Worm (Caenorhabditis elegans) whole organism, L4 larva: ENCODE data around the gene Y37D8A.3.

Source experiments
- F44E2.7 ChIP-seq: fragments of 200-800 bp; sonication (Bioruptor generic); IDR thresholded peaks from 2 replicates; pipeline ENCODE4 v2.1.2; 2022; ENCODE audit warnings: missing genetic modification characterization, missing compliant biosample characterization
- R02D3.7 ChIP-seq: fragments of 150-350 bp; sonication (generic microtip); optimal IDR thresholded peaks from 3 replicates; lab custom pipeline; 2014; ENCODE audit warnings: missing biosample characterization, missing genetic modification characterization
- T20F7.1 ChIP-seq: fragments of 200-800 bp; sonication (Bioruptor generic); optimal IDR thresholded peaks from 2 replicates; lab custom pipeline; 2018; ENCODE audit warnings: mild to moderate bottlenecking, missing genetic modification characterization, missing compliant biosample characterization
- ZK337.2 ChIP-seq: fragments of 200-800 bp; sonication (Bioruptor generic); IDR thresholded peaks from 2 replicates; pipeline ENCODE4 v1.3.6; 2022; ENCODE audit warnings: missing genetic modification reagents, missing genetic modification characterization, missing compliant biosample characterization
- aha-1 ChIP-seq: fragments of 150-350 bp; peaks from one replicate; lab custom pipeline; 2014; ENCODE audit warnings: missing biosample characterization, missing genetic modification characterization
- ceh-44 ChIP-seq: fragments of 200-800 bp; sonication (Bioruptor generic); IDR thresholded peaks from 2 replicates; pipeline ENCODE4 v1.3.6; 2022; ENCODE audit warnings: missing genetic modification reagents, missing genetic modification characterization, missing compliant biosample characterization
- ces-1 ChIP-seq: fragments of 150-350 bp; sonication (generic microtip); optimal IDR thresholded peaks from 4 replicates; lab custom pipeline; 2014; ENCODE audit warnings: missing biosample characterization, missing genetic modification reagents, missing genetic modification characterization
- daf-8 ChIP-seq: fragments of 200-800 bp; sonication (Bioruptor generic); IDR thresholded peaks from 2 replicates; pipeline ENCODE4 v1.3.6; 2022; ENCODE audit warnings: missing genetic modification characterization, missing compliant biosample characterization
- fkh-10 ChIP-seq: fragments of 150-350 bp; optimal IDR thresholded peaks from 2 replicates; lab custom pipeline; 2014; ENCODE audit warnings: missing biosample characterization, missing genetic modification reagents, missing genetic modification characterization
- fos-1 ChIP-seq: fragments of 150-350 bp; optimal IDR thresholded peaks from 2 replicates; lab custom pipeline; 2014; ENCODE audit warnings: missing biosample characterization, missing genetic modification characterization
- gei-8 ChIP-seq: fragments of 200-800 bp; sonication (Bioruptor generic); optimal IDR thresholded peaks from 2 replicates; lab custom pipeline; 2018; ENCODE audit warnings: mild to moderate bottlenecking, missing genetic modification characterization, missing compliant biosample characterization
- hlh-11 ChIP-seq: fragments of 200-800 bp; sonication (Bioruptor generic); optimal IDR thresholded peaks from 2 replicates; lab custom pipeline; 2018; ENCODE audit warnings: mild to moderate bottlenecking, missing genetic modification characterization, missing compliant biosample characterization
- lin-38 ChIP-seq: fragments of 200-800 bp; sonication (Bioruptor generic); IDR thresholded peaks from 2 replicates; pipeline ENCODE4 v1.3.6; 2022; ENCODE audit warnings: missing genetic modification reagents, missing genetic modification characterization, missing compliant biosample characterization
- lir-3 ChIP-seq: sonication (generic microtip); optimal IDR thresholded peaks from 2 replicates; lab custom pipeline; 2016; ENCODE audit warnings: mild to moderate bottlenecking, missing genetic modification characterization, missing compliant biosample characterization
- mdl-1 ChIP-seq, 2 experiments: fragments of 150-350 bp in 1 of 2; sonication (generic microtip) in 1 of 2; optimal IDR thresholded peaks; 2 replicates each; lab custom pipeline; 2014 to 2017; ENCODE audit warnings: missing biosample characterization in 2 of 2, missing genetic modification characterization in 2 of 2
- mxl-3 ChIP-seq: fragments of 200-800 bp; sonication (Bioruptor generic); optimal IDR thresholded peaks from 2 replicates; lab custom pipeline; 2018; ENCODE audit warnings: mild to moderate bottlenecking, missing genetic modification characterization, missing compliant biosample characterization
- nhr-28 ChIP-seq: fragments of 150-350 bp; optimal IDR thresholded peaks from 2 replicates; lab custom pipeline; 2014; ENCODE audit warnings: missing biosample characterization, missing genetic modification characterization
- nhr-41 ChIP-seq: fragments of 200-800 bp; sonication (Bioruptor generic); IDR thresholded peaks from 2 replicates; pipeline ENCODE4 v1.3.6; 2022; ENCODE audit warnings: missing genetic modification reagents, missing genetic modification characterization, missing compliant biosample characterization
- nhr-48 ChIP-seq: sonication (generic microtip); optimal IDR thresholded peaks from 2 replicates; lab custom pipeline; 2016; ENCODE audit warnings: mild to moderate bottlenecking, missing genetic modification characterization, missing compliant biosample characterization
- rbr-2 ChIP-seq: sonication (generic microtip); optimal IDR thresholded peaks from 2 replicates; lab custom pipeline; 2016; ENCODE audit warnings: missing genotype, missing genetic modification characterization, missing compliant biosample characterization
- set-16 ChIP-seq: fragments of 200-800 bp; sonication (Bioruptor generic); IDR thresholded peaks from 2 replicates; pipeline ENCODE4 v1.3.6; 2022; ENCODE audit warnings: missing genetic modification reagents, missing genetic modification characterization, missing compliant biosample characterization
- skn-1 ChIP-seq: fragments of 150-350 bp; optimal IDR thresholded peaks from 2 replicates; lab custom pipeline; 2014; ENCODE audit warnings: missing biosample characterization, missing genetic modification characterization
- snpc-1.2 ChIP-seq: fragments of 200-800 bp; sonication (Bioruptor generic); IDR thresholded peaks from 2 replicates; pipeline ENCODE4 v1.3.6; 2022; ENCODE audit warnings: missing genetic modification reagents, missing genetic modification characterization, missing compliant biosample characterization
- spr-3 ChIP-seq: fragments of 200-800 bp; sonication (Bioruptor generic); optimal IDR thresholded peaks from 2 replicates; lab custom pipeline; 2018; ENCODE audit warnings: mild to moderate bottlenecking, missing genetic modification characterization, missing compliant biosample characterization
- tra-1 ChIP-seq: fragments of 200-800 bp; sonication (Bioruptor generic); IDR thresholded peaks from 2 replicates; pipeline ENCODE4 v1.3.6; 2022; ENCODE audit warnings: missing genetic modification reagents, missing genetic modification characterization, missing compliant biosample characterization
- vab-7 ChIP-seq: fragments of 200-800 bp; sonication (Bioruptor generic); IDR thresholded peaks from 2 replicates; pipeline ENCODE4 v1.3.6; 2022; ENCODE audit warnings: missing genetic modification reagents, missing genetic modification characterization, missing compliant biosample characterization
- zfp-2 ChIP-seq: sonication (generic microtip); optimal IDR thresholded peaks from 2 replicates; lab custom pipeline; 2016; ENCODE audit warnings: mild to moderate bottlenecking, missing genetic modification characterization, missing compliant biosample characterization
- zip-11 ChIP-seq: fragments of 200-800 bp; sonication (Bioruptor generic); IDR thresholded peaks from 2 replicates; pipeline ENCODE4 v1.3.6; 2022; ENCODE audit warnings: missing genetic modification characterization, missing compliant biosample characterization
- ztf-11 ChIP-seq: fragments of 150-350 bp; optimal IDR thresholded peaks from 2 replicates; lab custom pipeline; 2014; ENCODE audit warnings: missing biosample characterization, missing genetic modification characterization

The Y37D8A.3 gene

DNA sequence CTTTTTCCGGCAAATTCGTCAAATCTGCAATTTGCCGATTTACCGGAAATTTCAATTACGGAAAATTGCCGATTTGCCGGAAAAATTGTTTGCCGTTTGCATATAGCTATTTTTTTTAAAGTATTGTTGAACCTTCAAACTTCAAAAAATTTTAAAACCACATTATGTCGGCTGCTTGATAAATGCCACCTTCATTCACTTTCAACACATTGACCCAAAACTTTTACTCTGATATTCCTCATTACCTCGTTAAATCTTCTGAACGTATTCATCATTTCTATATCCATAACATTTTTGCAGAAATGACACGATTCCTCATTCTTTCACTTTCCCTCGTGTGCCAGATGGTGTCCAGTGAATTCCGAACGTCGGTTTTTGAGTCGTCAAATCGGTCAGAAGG, at the start of gene Y37D8A.3:
Gene Y37D8A.3, plus strand, starts transcription at position 301 of the 400 bp plus-strand sequence.
- TF ChIP-seq fos-1 (tag; lab: Kevin White, UChicago) (no peak), mdl-1 (tag; optimal IDR thresholded peaks at IDR 0.05; lab: Kevin White, UChicago) (no peak), lir-3 (tag; lab: Kevin White, UChicago) (no peak), ZK337.2 (no peak)
- TF ChIP-seq, all 104 proteins: peak for 0

- TF ChIP-seq lin-38 (GFP tag; lab: Robert Waterston, UW): no peak
- peak; percentile 10 for TF ChIP-seq aha-1
- peak; percentile 77 for TF ChIP-seq set-16 (GFP tag; lab: Robert Waterston, UW)
- no peak for TF ChIP-seq R02D3.7 (tag; lab: Kevin White, UChicago)
Observed at ce11 chrIII:12779676-12780337, 49.4 kb upstream of the Y37D8A.3 start, which contains the start of gene gab-1. Gene gab-1 (minus strand): TSS chrIII:12779726.

DNA sequence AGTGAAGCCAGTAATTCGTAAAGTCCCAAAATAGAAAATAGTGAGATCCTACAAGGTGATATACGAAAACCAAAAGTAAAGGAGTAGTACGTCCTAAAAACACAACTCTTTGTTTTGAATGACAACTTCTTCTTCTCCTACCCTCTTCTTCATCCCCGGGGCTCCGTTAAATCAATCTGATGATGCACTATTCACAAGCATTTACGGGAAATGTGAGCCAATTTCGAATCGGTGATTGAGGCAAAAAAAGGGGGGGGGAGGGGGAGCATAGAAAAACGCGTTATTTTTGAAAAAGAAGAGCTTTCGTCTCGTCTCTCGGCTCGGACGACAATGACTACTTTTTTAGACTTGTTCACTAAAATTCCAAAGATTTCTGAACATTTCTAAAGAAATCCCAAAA, 45.3 kb upstream of the Y37D8A.3 start:
- TF ChIP-seq ztf-11 (tag; lab: Kevin White, UChicago) (no peak), fkh-10 (GFP tag; lab: Kevin White, UChicago) (peak; percentile 71), tra-1 (GFP tag; lab: Robert Waterston, UW) (no peak)

ce11 chrIII:12784854-12785253, 44.3 kb upstream of the Y37D8A.3 start, which contains the start of gene lgc-37:
Gene lgc-37 (plus strand): TSS chrIII:12785154.
- TF ChIP-seq fkh-10 (GFP tag; lab: Kevin White, UChicago) (no peak), zip-11 (GFP tag; lab: Robert Waterston, UW) (no peak), vab-7 (GFP tag; lab: Robert Waterston, UW) (no peak), snpc-1.2 (GFP tag; lab: Robert Waterston, UW) (no peak)

DNA sequence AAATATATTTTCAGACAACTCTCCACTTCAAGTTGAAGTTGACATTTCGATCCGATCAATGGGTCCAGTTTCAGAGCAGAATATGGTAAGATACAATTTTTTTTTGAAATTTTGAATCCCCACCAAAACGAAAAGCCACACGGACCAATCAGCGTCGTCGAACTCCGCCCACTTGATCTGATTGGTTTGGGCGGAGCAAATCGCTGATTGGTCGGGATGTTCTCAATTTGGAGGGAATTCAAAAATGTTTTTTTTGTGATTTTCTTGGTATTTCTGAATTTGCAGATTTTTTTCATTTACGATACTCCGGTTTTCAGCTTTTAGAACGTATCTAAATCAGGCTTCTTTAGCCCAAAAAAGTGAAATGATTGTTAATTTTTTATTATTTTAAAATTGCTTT, 43.7 kb upstream of the Y37D8A.3 start:
- TF ChIP-seq zfp-2 (tag; lab: Kevin White, UChicago) (no peak), ces-1 (GFP tag; lab: Kevin White, UChicago) (no peak), ceh-44 (GFP tag; lab: Robert Waterston, UW) (no peak), F44E2.7 (GFP tag; lab: Robert Waterston, UW) (no peak), ztf-11 (tag; lab: Kevin White, UChicago) (no peak), nhr-28 (tag; lab: Kevin White, UChicago) (no peak), daf-8 (GFP tag; lab: Robert Waterston, UW) (no peak), T20F7.1 (GFP tag; lab: Kevin White, UChicago) (no peak), nhr-48 (tag; lab: Kevin White, UChicago) (no peak), fos-1 (tag; lab: Kevin White, UChicago) (no peak), skn-1 (tag; lab: Kevin White, UChicago) (no peak), hlh-11 (tag; lab: Kevin White, UChicago) (no peak), spr-3 (GFP tag; lab: Kevin White, UChicago) (no peak), nhr-41 (GFP tag; lab: Robert Waterston, UW) (no peak)

DNA sequence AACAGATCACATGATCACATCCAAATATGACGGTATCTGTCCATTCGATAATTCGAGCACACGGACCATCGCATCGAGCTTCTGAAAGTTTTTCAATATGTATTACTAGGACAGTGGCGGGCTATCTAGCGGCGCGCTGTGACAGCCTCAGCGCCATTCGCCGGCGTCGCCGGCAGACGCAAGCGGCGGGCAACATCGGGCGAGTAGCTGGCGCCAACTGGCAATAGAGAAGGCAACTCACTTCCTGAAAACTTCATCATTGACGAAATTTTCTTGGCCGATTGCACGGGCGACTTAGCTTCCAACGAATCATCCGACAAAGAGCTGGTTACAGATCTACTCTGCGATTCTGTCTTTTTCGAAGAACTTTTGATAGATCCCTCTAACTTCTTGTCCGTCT, 40.9 kb upstream of the Y37D8A.3 start:
- TF ChIP-seq mxl-3 (GFP tag; lab: Kevin White, UChicago): no peak
- peak; percentile 68 for TF ChIP-seq aha-1
- TF ChIP-seq rbr-2 (tag; lab: Kevin White, UChicago): no peak
- TF ChIP-seq gei-8 (GFP tag; lab: Kevin White, UChicago): no peak
- TF ChIP-seq set-16 (GFP tag; lab: Robert Waterston, UW): peak; percentile 67
